Fruit fly (Drosophila melanogaster) Kc167 (cell line): ENCODE measurements around the gene CG7368.

ENCODE experiments used
- Myc ChIP-seq: fragments of >200 bp; optimal IDR thresholded peaks from 2 replicates; lab custom pipeline; 2017; ENCODE audit warnings: missing external identifiers
- h ChIP-seq: fragments of >200 bp; optimal IDR thresholded peaks from 3 replicates; lab custom pipeline; 2018; ENCODE audit warnings: missing external identifiers
- insv ChIP-seq: fragments of >200 bp; optimal IDR thresholded peaks from 3 replicates; lab custom pipeline; 2018; ENCODE audit warnings: missing external identifiers
- psq ChIP-seq: fragments of >200 bp; optimal IDR thresholded peaks from 2 replicates; lab custom pipeline; 2017; ENCODE audit warnings: missing external identifiers

dm6 chr3L:11622750-11623149, 25.7 kb downstream of the CG7368 start:
- TF ChIP-seq h (lab: Kevin White, UChicago), result no peak
- TF ChIP-seq psq, result no peak
- no peak for TF ChIP-seq Myc (lab: Kevin White, UChicago)
- no peak for TF ChIP-seq insv (lab: Kevin White, UChicago)
